Fruit fly (Drosophila melanogaster): Measurements from ENCODE around the gene Spag1.

Spag1 gene

dm6 chr3R:26937423-26937822 lies 10.2 kb upstream of the Spag1 start (continued):
- TF ChIP-seq BEAF-32 (GFP tag; optimal IDR thresholded peaks at IDR 0.05) (no peak), CG4854 (GFP tag; optimal IDR thresholded peaks at IDR 0.05) (peak; percentile 18), CG4424 (GFP tag; optimal IDR thresholded peaks at IDR 0.05) (peak; percentile 36), pum (GFP tag; optimal IDR thresholded peaks at IDR 0.05) (no peak), gsb (GFP tag; IDR thresholded peaks at IDR 0.05) (peak; percentile 41; the same call in 1 of the 2 replicates), CG18011 (GFP tag; optimal IDR thresholded peaks at IDR 0.05) (no peak), HLH4C (GFP tag; IDR thresholded peaks at IDR 0.05; ENCODE audit: partially characterized antibody) (no peak), CG1792 (GFP tag; optimal IDR thresholded peaks at IDR 0.05) (no peak), CG12744 (GFP tag; optimal IDR thresholded peaks at IDR 0.05) (no peak), grau (tag; optimal IDR thresholded peaks at IDR 0.05) (peak; percentile 60), CG14860 (GFP tag; IDR thresholded peaks at IDR 0.05; ENCODE audit: partially characterized antibody) (no peak), peb (GFP tag; IDR thresholded peaks at IDR 0.05) (no peak), Hr51 (GFP tag; optimal IDR thresholded peaks at IDR 0.05) (peak in 1 of 2 experiments; percentile 56), CG17385 (GFP tag; optimal IDR thresholded peaks at IDR 0.05) (peak; percentile 31), sr (GFP tag; IDR thresholded peaks at IDR 0.05) (no peak), pb (GFP tag; optimal IDR thresholded peaks at IDR 0.05) (no peak), CG4360 (GFP tag; IDR thresholded peaks at IDR 0.05) (no peak), en (GFP tag; optimal IDR thresholded peaks at IDR 0.05) (no peak), mld (GFP tag; IDR thresholded peaks at IDR 0.05; ENCODE audit: partially characterized antibody) (no peak), zfh2 (GFP tag; optimal IDR thresholded peaks at IDR 0.05) (peak; percentile 4)

- TF ChIP-seq Six4 (GFP tag; optimal IDR thresholded peaks at IDR 0.05), result no peak
- no peak for TF ChIP-seq CG12155 (GFP tag; optimal IDR thresholded peaks at IDR 0.05)
- no peak for TF ChIP-seq lbe (GFP tag; optimal IDR thresholded peaks at IDR 0.05)
- no peak for TF ChIP-seq sisA (GFP tag; IDR thresholded peaks at IDR 0.05)
- TF ChIP-seq lov (optimal IDR thresholded peaks at IDR 0.05), result no peak
- no peak for TF ChIP-seq lov (GFP tag; IDR thresholded peaks at IDR 0.05)
- no peak for TF ChIP-seq kay (GFP tag; optimal IDR thresholded peaks at IDR 0.05)
- no peak for TF ChIP-seq CG11560 (tag; IDR thresholded peaks at IDR 0.05)
- TF ChIP-seq tio (GFP tag; optimal IDR thresholded peaks at IDR 0.05), result no peak
- TF ChIP-seq nerfin-1 (tag; optimal IDR thresholded peaks at IDR 0.05), result no peak
- no peak for TF ChIP-seq CG9215 (GFP tag; IDR thresholded peaks at IDR 0.05)
- TF ChIP-seq CG17385 (GFP tag; optimal IDR thresholded peaks at IDR 0.05), result no peak
- TF ChIP-seq CG9797 (GFP tag; optimal IDR thresholded peaks at IDR 0.05), result peak; percentile 82
- TF ChIP-seq CG6765 (GFP tag; optimal IDR thresholded peaks at IDR 0.05), result no peak
- no peak for TF ChIP-seq CG4282 (GFP tag; optimal IDR thresholded peaks at IDR 0.05)
- no peak for TF ChIP-seq CG10321 (GFP tag; IDR thresholded peaks at IDR 0.05)
- TF ChIP-seq seq (GFP tag; IDR thresholded peaks at IDR 0.05), result no peak
- TF ChIP-seq CG14860 (GFP tag; IDR thresholded peaks at IDR 0.05; ENCODE audit: partially characterized antibody), result no peak
- TF ChIP-seq CG31224 (GFP tag; IDR thresholded peaks at IDR 0.05), result no peak
- peak; percentile 6 for TF ChIP-seq CG30403 (GFP tag; optimal IDR thresholded peaks at IDR 0.05)
- TF ChIP-seq zen (tag; optimal IDR thresholded peaks at IDR 0.05), result peak; percentile 47
- no peak for TF ChIP-seq zfh1 (GFP tag; IDR thresholded peaks at IDR 0.05)
- no peak for TF ChIP-seq tup (GFP tag; optimal IDR thresholded peaks at IDR 0.05)
- TF ChIP-seq Dad (GFP tag; optimal IDR thresholded peaks at IDR 0.05), result no peak
- TF ChIP-seq tgo (GFP tag; IDR thresholded peaks at IDR 0.05), result no peak
- peak in 1 of 2 experiments; percentile 6 for TF ChIP-seq insv (GFP tag; optimal IDR thresholded peaks at IDR 0.05)
- TF ChIP-seq CG10431 (GFP tag; optimal IDR thresholded peaks at IDR 0.05), result no peak
- peak; percentile 77 for TF ChIP-seq MBD-R2 (GFP tag; IDR thresholded peaks at IDR 0.05)
- no peak for TF ChIP-seq CG15479 (GFP tag; optimal IDR thresholded peaks at IDR 0.05)
- no peak for TF ChIP-seq CG5245 (GFP tag; optimal IDR thresholded peaks at IDR 0.05)
- TF ChIP-seq gce (GFP tag; IDR thresholded peaks at IDR 0.05), result no peak
- TF ChIP-seq Gug (GFP tag; IDR thresholded peaks at IDR 0.05), result no peak
- no peak for TF ChIP-seq CG30020 (tag; optimal IDR thresholded peaks at IDR 0.05)
- TF ChIP-seq pros (GFP tag; optimal IDR thresholded peaks at IDR 0.05), result no peak
Observed at dm6 chr3R:26945233-26945632, 2.4 kb upstream of the Spag1 start, which contains the start of gene CG14252. TSS of gene CG14252 (plus strand) at chr3R:26945534.
